Worm (Caenorhabditis elegans) whole organism, L3 larva: ENCODE measurements around the gene lgc-56.

ENCODE experiments used
- ZK546.5 ChIP-seq: sonication (generic microtip); optimal IDR thresholded peaks from 2 replicates; lab custom pipeline; 2017; ENCODE audit warnings: missing biosample characterization, missing genetic modification characterization
- aly-2 ChIP-seq: fragments of 150-350 bp; optimal IDR thresholded peaks from 2 replicates; lab custom pipeline; 2014; ENCODE audit warnings: missing biosample characterization, missing genetic modification characterization
- ama-1 ChIP-seq: fragments of 150-350 bp; optimal IDR thresholded peaks from 2 replicates; lab custom pipeline; 2018
- ceh-16 ChIP-seq: sonication (generic microtip); optimal IDR thresholded peaks from 2 replicates; lab custom pipeline; 2017; ENCODE audit warnings: missing biosample characterization, missing genetic modification characterization
- ceh-28 ChIP-seq: fragments of 150-350 bp; optimal IDR thresholded peaks from 2 replicates; lab custom pipeline; 2014; ENCODE audit warnings: missing biosample characterization, missing genetic modification reagents, missing genetic modification characterization
- ceh-82 ChIP-seq: fragments of 150-350 bp; optimal IDR thresholded peaks from 2 replicates; lab custom pipeline; 2014; ENCODE audit warnings: missing biosample characterization, missing genetic modification characterization
- ceh-9 ChIP-seq: sonication (generic microtip); optimal IDR thresholded peaks from 2 replicates; lab custom pipeline; 2018; ENCODE audit warnings: missing biosample characterization, missing genetic modification characterization
- egl-27 ChIP-seq: sonication (generic microtip); optimal IDR thresholded peaks from 4 replicates; lab custom pipeline; 2017; ENCODE audit warnings: missing biosample characterization, missing genetic modification reagents, missing genetic modification characterization
- egl-5 ChIP-seq: fragments of 150-350 bp; optimal IDR thresholded peaks from 2 replicates; lab custom pipeline; 2017; ENCODE audit warnings: missing biosample characterization, missing genetic modification reagents, missing genetic modification characterization, inconsistent platforms
- elt-1 ChIP-seq: fragments of 150-350 bp; optimal IDR thresholded peaks from 2 replicates; lab custom pipeline; 2014; ENCODE audit warnings: missing biosample characterization, missing genetic modification characterization
- elt-2 ChIP-seq: sonication (generic microtip); optimal IDR thresholded peaks from 2 replicates; lab custom pipeline; 2016; ENCODE audit warnings: missing genetic modification reagents, mild to moderate bottlenecking, missing genetic modification characterization, missing compliant biosample characterization
- elt-3 ChIP-seq, 3 experiments: fragments of 150-350 bp in 1 of 3; sonication (generic microtip) in 2 of 3; optimal IDR thresholded peaks; 2 replicates in 2 of 3; 4 replicates in 1 of 3; lab custom pipeline; 2014 to 2017; ENCODE audit warnings: missing biosample characterization in 3 of 3, missing genetic modification characterization in 3 of 3
- fkh-10 ChIP-seq: sonication (generic microtip); optimal IDR thresholded peaks from 2 replicates; lab custom pipeline; 2017; ENCODE audit warnings: missing biosample characterization, missing genetic modification reagents, missing genetic modification characterization
- fkh-2 ChIP-seq: fragments of 150-350 bp; optimal IDR thresholded peaks from 2 replicates; lab custom pipeline; 2014; ENCODE audit warnings: missing biosample characterization, missing genetic modification reagents, missing genetic modification characterization
- fos-1 ChIP-seq: fragments of 150-350 bp; optimal IDR thresholded peaks from 2 replicates; lab custom pipeline; 2014; ENCODE audit warnings: missing biosample characterization, missing genetic modification characterization
- hmg-11 ChIP-seq: sonication (generic microtip); optimal IDR thresholded peaks from 2 replicates; lab custom pipeline; 2016; ENCODE audit warnings: missing genetic modification characterization, missing compliant biosample characterization
- jun-1 ChIP-seq: fragments of 150-350 bp; optimal IDR thresholded peaks from 2 replicates; lab custom pipeline; 2014; ENCODE audit warnings: missing biosample characterization, missing genetic modification reagents, missing genetic modification characterization
- lin-15B ChIP-seq: fragments of 150-350 bp; optimal IDR thresholded peaks from 2 replicates; lab custom pipeline; 2014; ENCODE audit warnings: missing biosample characterization, missing genetic modification characterization
- lin-39 ChIP-seq: fragments of 150-350 bp; optimal IDR thresholded peaks from 2 replicates; lab custom pipeline; 2018; ENCODE audit warnings: missing biosample characterization, missing genetic modification reagents, missing genetic modification characterization
- lsy-12 ChIP-seq: sonication (generic microtip); optimal IDR thresholded peaks from 2 replicates; lab custom pipeline; 2016; ENCODE audit warnings: mild to moderate bottlenecking, missing genetic modification characterization, missing compliant biosample characterization
- mdl-1 ChIP-seq: fragments of 150-350 bp; optimal IDR thresholded peaks from 2 replicates; lab custom pipeline; 2014; ENCODE audit warnings: missing biosample characterization, missing genetic modification characterization
- mml-1 ChIP-seq: fragments of 150-350 bp; sonication (generic microtip); optimal IDR thresholded peaks from 3 replicates; lab custom pipeline; 2014; ENCODE audit warnings: missing biosample characterization, missing genetic modification characterization
- nfya-1 ChIP-seq: sonication (generic microtip); optimal IDR thresholded peaks from 2 replicates; lab custom pipeline; 2017; ENCODE audit warnings: missing genetic modification characterization, mild to moderate bottlenecking, missing compliant biosample characterization, antibody characterized with exemption, moderate library complexity; ENCODE audit not compliant: insufficient read depth
- nhr-11 ChIP-seq: fragments of 150-350 bp; optimal IDR thresholded peaks from 2 replicates; lab custom pipeline; 2014; ENCODE audit warnings: missing biosample characterization, missing genetic modification characterization
- nhr-12 ChIP-seq: fragments of 150-350 bp; optimal IDR thresholded peaks from 2 replicates; lab custom pipeline; 2014; ENCODE audit warnings: missing biosample characterization, missing genetic modification characterization
- nhr-23 ChIP-seq: fragments of 150-350 bp; optimal IDR thresholded peaks from 2 replicates; lab custom pipeline; 2014; ENCODE audit warnings: missing biosample characterization, missing genetic modification reagents, missing genetic modification characterization
- nhr-25 ChIP-seq: sonication (generic microtip); optimal IDR thresholded peaks from 2 replicates; lab custom pipeline; 2017; ENCODE audit warnings: missing biosample characterization, missing genetic modification characterization
- nhr-28 ChIP-seq: fragments of 150-350 bp; optimal IDR thresholded peaks from 2 replicates; lab custom pipeline; 2014; ENCODE audit warnings: missing biosample characterization, missing genetic modification characterization
- nhr-43 ChIP-seq: sonication (generic microtip); optimal IDR thresholded peaks from 2 replicates; lab custom pipeline; 2016; ENCODE audit warnings: mild to moderate bottlenecking, missing genetic modification characterization, missing compliant biosample characterization; ENCODE audit not compliant: poor library complexity, severe bottlenecking
- nhr-67 ChIP-seq: fragments of 150-350 bp; optimal IDR thresholded peaks from 2 replicates; lab custom pipeline; 2014; ENCODE audit warnings: missing biosample characterization, missing genetic modification characterization
- nhr-76 ChIP-seq: fragments of 150-350 bp; sonication (generic microtip); optimal IDR thresholded peaks from 5 replicates; lab custom pipeline; 2014; ENCODE audit warnings: missing biosample characterization, missing genetic modification characterization
- pha-4 ChIP-seq: fragments of 150-350 bp; optimal IDR thresholded peaks from 2 replicates; lab custom pipeline; 2014; ENCODE audit warnings: missing biosample characterization, missing genetic modification reagents, missing genetic modification characterization
- pqm-1 ChIP-seq: fragments of 150-350 bp; optimal IDR thresholded peaks from 2 replicates; lab custom pipeline; 2017; ENCODE audit warnings: missing biosample characterization, missing genetic modification characterization, inconsistent platforms
- skn-1 ChIP-seq: fragments of 150-350 bp; optimal IDR thresholded peaks from 2 replicates; lab custom pipeline; 2014; ENCODE audit warnings: missing biosample characterization, missing genetic modification characterization
- snpc-4 ChIP-seq: fragments of 150-350 bp; optimal IDR thresholded peaks from 2 replicates; lab custom pipeline; 2014; ENCODE audit warnings: missing biosample characterization, missing genetic modification characterization
- tbx-2 ChIP-seq: sonication (generic microtip); optimal IDR thresholded peaks from 2 replicates; lab custom pipeline; 2016; ENCODE audit warnings: mild to moderate bottlenecking, missing genetic modification characterization, missing compliant biosample characterization
- unc-39 ChIP-seq: sonication (generic microtip); optimal IDR thresholded peaks from 4 replicates; lab custom pipeline; 2017; ENCODE audit warnings: missing biosample characterization, missing genetic modification characterization
- unc-62 ChIP-seq: fragments of 150-350 bp; sonication (generic microtip); optimal IDR thresholded peaks from 4 replicates; lab custom pipeline; 2014; ENCODE audit warnings: missing biosample characterization, missing genetic modification reagents, missing genetic modification characterization
- zag-1 ChIP-seq: fragments of 150-350 bp; optimal IDR thresholded peaks from 2 replicates; lab custom pipeline; 2014; ENCODE audit warnings: missing biosample characterization, missing genetic modification characterization
- ztf-4 ChIP-seq: fragments of 150-350 bp; optimal IDR thresholded peaks from 2 replicates; lab custom pipeline; 2014; ENCODE audit warnings: missing biosample characterization, missing genetic modification characterization

Gene lgc-56

ce11 chrII:5181497-5181896, 51.3 kb downstream of the lgc-56 start:
- peak; percentile 28 for TF ChIP-seq pha-4
- peak; percentile 60 for TF ChIP-seq unc-62 (GFP tag; lab: Kevin White, UChicago)
- no peak for TF ChIP-seq ZK546.5 (tag; lab: Kevin White, UChicago)
- TF ChIP-seq hmg-11 = peak; percentile 49
- peak; percentile 59 for TF ChIP-seq jun-1
- no peak for TF ChIP-seq nhr-28 (tag; lab: Kevin White, UChicago)
- TF ChIP-seq nhr-67 (tag; lab: Kevin White, UChicago) = no peak
- no peak for TF ChIP-seq nhr-11 (tag; lab: Kevin White, UChicago)
- TF ChIP-seq ceh-9 (tag; lab: Kevin White, UChicago) = no peak
- no peak for TF ChIP-seq skn-1
- TF ChIP-seq lin-39 = peak; percentile 71
- no peak for TF ChIP-seq zag-1 (tag; lab: Kevin White, UChicago)
- TF ChIP-seq ceh-28 = peak; percentile 38
- TF ChIP-seq egl-5 (tag; lab: Kevin White, UChicago) = peak; percentile 63
- TF ChIP-seq ceh-16 (tag; lab: Kevin White, UChicago) = no peak
- peak; percentile 49 for TF ChIP-seq nhr-23 (tag; lab: Kevin White, UChicago)
- no peak for TF ChIP-seq pqm-1 (tag; lab: Kevin White, UChicago)
- peak; percentile 37 for TF ChIP-seq lin-15B (tag; lab: Kevin White, UChicago)
- TF ChIP-seq nhr-25 (tag; lab: Kevin White, UChicago) = peak; percentile 56
- no peak for TF ChIP-seq fos-1 (tag; lab: Kevin White, UChicago)
- TF ChIP-seq ceh-82 (tag; lab: Kevin White, UChicago) = no peak
- TF ChIP-seq snpc-4 (tag; lab: Kevin White, UChicago) = peak; percentile 37
- TF ChIP-seq egl-27 = no peak
- no peak for TF ChIP-seq mml-1 (tag; lab: Kevin White, UChicago)
- TF ChIP-seq tbx-2 = peak; percentile 71
- peak; percentile 73 for TF ChIP-seq nfya-1
- TF ChIP-seq ztf-4 (tag; lab: Kevin White, UChicago) = peak; percentile 46
- peak; percentile 62 for TF ChIP-seq mdl-1 (tag; lab: Kevin White, UChicago)
- TF ChIP-seq ama-1 = no peak
- TF ChIP-seq nhr-43 = peak; percentile 63
- peak; percentile 52 for TF ChIP-seq elt-1
- no peak for TF ChIP-seq unc-39 (tag; lab: Kevin White, UChicago)
- TF ChIP-seq aly-2 (tag; lab: Kevin White, UChicago) = no peak
- TF ChIP-seq elt-2 = peak; percentile 61
- peak; percentile 34 for TF ChIP-seq nhr-76 (tag; lab: Kevin White, UChicago)
- TF ChIP-seq lsy-12 (tag; lab: Kevin White, UChicago) = peak; percentile 56
- TF ChIP-seq fkh-10 (GFP tag; lab: Kevin White, UChicago) = peak; percentile 40
- no peak for TF ChIP-seq fkh-2
- TF ChIP-seq, all 47 proteins: peak for 21

ce11 chrII:5182451-5182850, 52.3 kb downstream of the lgc-56 start:
- TF ChIP-seq nhr-43 (peak; percentile 68), ceh-16 (tag; lab: Kevin White, UChicago) (no peak), fos-1 (tag; lab: Kevin White, UChicago) (no peak), nhr-25 (tag; lab: Kevin White, UChicago) (peak; percentile 51), nhr-23 (tag; lab: Kevin White, UChicago) (peak; percentile 18), tbx-2 (no peak), ceh-9 (tag; lab: Kevin White, UChicago) (no peak), skn-1 (peak; percentile 75), hmg-11 (peak; percentile 44), pha-4 (peak; percentile 48), lin-15B (tag; lab: Kevin White, UChicago) (no peak), ceh-82 (tag; lab: Kevin White, UChicago) (no peak), lin-39 (peak; percentile 30), elt-1 (peak; percentile 15), jun-1 (peak; percentile 30), snpc-4 (tag; lab: Kevin White, UChicago) (peak; percentile 20), nhr-12 (tag; lab: Kevin White, UChicago) (no peak), pqm-1 (tag; lab: Kevin White, UChicago) (peak; percentile 89), elt-3 (tag; optimal IDR thresholded peaks at IDR 0.05; lab: Kevin White, UChicago) (no peak), elt-2 (peak; percentile 99), ceh-28 (peak; percentile 11), ama-1 (peak; percentile 39), nfya-1 (peak; percentile 71), egl-5 (tag; lab: Kevin White, UChicago) (no peak)
